Worm (Caenorhabditis elegans) whole organism, L4 larva: ENCODE data around the gene frm-8.

Source experiments
- D1046.2 ChIP-seq: fragments of 200-800 bp; sonication (Bioruptor generic); IDR thresholded peaks from 2 replicates; pipeline ENCODE4 v1.3.6; 2022; ENCODE audit warnings: missing genetic modification characterization, missing compliant biosample characterization
- F26F4.8 ChIP-seq: fragments of 200-800 bp; sonication (Bioruptor generic); conservative IDR thresholded peaks from 2 replicates; pipeline ENCODE4 v1.3.6; 2022; ENCODE audit warnings: missing genetic modification characterization, missing compliant biosample characterization
- F37D6.2 ChIP-seq: sonication (generic microtip); optimal IDR thresholded peaks from 2 replicates; lab custom pipeline; 2016; ENCODE audit warnings: mild to moderate bottlenecking, missing genetic modification characterization, missing compliant biosample characterization
- F44E2.7 ChIP-seq: fragments of 200-800 bp; sonication (Bioruptor generic); IDR thresholded peaks from 2 replicates; pipeline ENCODE4 v2.1.2; 2022; ENCODE audit warnings: missing genetic modification characterization, missing compliant biosample characterization
- R02D3.7 ChIP-seq: fragments of 150-350 bp; sonication (generic microtip); optimal IDR thresholded peaks from 3 replicates; lab custom pipeline; 2014; ENCODE audit warnings: missing biosample characterization, missing genetic modification characterization
- T26A8.4 ChIP-seq: fragments of 200-800 bp; sonication (Bioruptor generic); IDR thresholded peaks from 2 replicates; pipeline ENCODE4 v1.3.6; 2022; ENCODE audit warnings: missing genetic modification characterization, missing compliant biosample characterization
- ZK546.5 ChIP-seq, 2 experiments: sonication (generic microtip); optimal IDR thresholded peaks; 2 replicates each; lab custom pipeline; 2017; ENCODE audit warnings: missing biosample characterization in 2 of 2, missing genetic modification characterization in 2 of 2
- aha-1 ChIP-seq: fragments of 150-350 bp; peaks from one replicate; lab custom pipeline; 2014; ENCODE audit warnings: missing biosample characterization, missing genetic modification characterization
- ama-1 ChIP-seq: fragments of 150-350 bp; optimal IDR thresholded peaks from 2 replicates; lab custom pipeline; 2014; ENCODE audit warnings: inconsistent platforms, mixed read lengths
- arid-1 ChIP-seq: fragments of 200-800 bp; sonication (Bioruptor generic); conservative IDR thresholded peaks from 2 replicates; pipeline ENCODE4 v1.3.6; 2022; ENCODE audit warnings: missing genetic modification reagents, missing genetic modification characterization, missing compliant biosample characterization
- attf-4 ChIP-seq: sonication (generic microtip); optimal IDR thresholded peaks from 3 replicates; lab custom pipeline; 2017; ENCODE audit warnings: missing biosample characterization, missing genetic modification characterization
- ceh-28 ChIP-seq: fragments of 150-350 bp; optimal IDR thresholded peaks from 2 replicates; lab custom pipeline; 2014; ENCODE audit warnings: missing biosample characterization, missing genetic modification reagents, missing genetic modification characterization
- ceh-62 ChIP-seq: sonication (generic microtip); optimal IDR thresholded peaks from 2 replicates; lab custom pipeline; 2017; ENCODE audit warnings: missing biosample characterization, missing genetic modification characterization
- cey-2 ChIP-seq: sonication (generic microtip); optimal IDR thresholded peaks from 3 replicates; lab custom pipeline; 2017; ENCODE audit warnings: missing genetic modification characterization, mild to moderate bottlenecking, missing compliant biosample characterization, antibody characterized with exemption, borderline replicate concordance; ENCODE audit not compliant: insufficient read depth
- daf-12 ChIP-seq: fragments of 150-350 bp; optimal IDR thresholded peaks from 2 replicates; lab custom pipeline; 2014; ENCODE audit warnings: missing biosample characterization, missing genetic modification reagents, missing genetic modification characterization
- daf-16 ChIP-seq, 3 experiments: sonication (generic microtip); optimal IDR thresholded peaks; 2 replicates each; lab custom pipeline; 2016 to 2017; ENCODE audit warnings: missing genetic modification characterization in 3 of 3, missing genetic modification reagents in 3 of 3, mild to moderate bottlenecking in 2 of 3, missing compliant biosample characterization in 2 of 3, missing biosample characterization in 1 of 3, moderate library complexity in 1 of 3
- daf-19 ChIP-seq: fragments of 200-800 bp; sonication (Bioruptor generic); conservative IDR thresholded peaks from 2 replicates; pipeline ENCODE4 v1.3.6; 2022; ENCODE audit warnings: missing genetic modification characterization, missing compliant biosample characterization
- dmd-8 ChIP-seq: fragments of 200-800 bp; sonication (Bioruptor generic); IDR thresholded peaks from 2 replicates; pipeline ENCODE4 v1.3.6; 2022; ENCODE audit warnings: missing genetic modification characterization, missing compliant biosample characterization
- dmd-9 ChIP-seq: fragments of 200-800 bp; sonication (Bioruptor generic); IDR thresholded peaks from 2 replicates; pipeline ENCODE4 v1.3.6; 2022; ENCODE audit warnings: missing genetic modification reagents, missing genetic modification characterization, missing compliant biosample characterization
- duxl-1 ChIP-seq: sonication (generic microtip); optimal IDR thresholded peaks from 2 replicates; lab custom pipeline; 2016; ENCODE audit warnings: mild to moderate bottlenecking, missing genetic modification characterization, moderate library complexity, missing compliant biosample characterization; ENCODE audit not compliant: poor library complexity
- egl-27 ChIP-seq: sonication (generic microtip); optimal IDR thresholded peaks from 3 replicates; lab custom pipeline; 2017; ENCODE audit warnings: missing biosample characterization, missing genetic modification reagents, missing genetic modification characterization
- gei-8 ChIP-seq: fragments of 200-800 bp; sonication (Bioruptor generic); optimal IDR thresholded peaks from 2 replicates; lab custom pipeline; 2018; ENCODE audit warnings: mild to moderate bottlenecking, missing genetic modification characterization, missing compliant biosample characterization
- hif-1 ChIP-seq, 2 experiments: sonication (generic microtip); optimal IDR thresholded peaks; 2 replicates each; lab custom pipeline; 2016 to 2017; ENCODE audit warnings: missing compliant biosample characterization in 2 of 2, missing genetic modification characterization in 2 of 2, missing genetic modification reagents in 2 of 2, missing genotype in 2 of 2, mild to moderate bottlenecking in 1 of 2
- lim-7 ChIP-seq: fragments of 200-800 bp; sonication (Bioruptor generic); IDR thresholded peaks from 2 replicates; pipeline ENCODE4 v1.3.6; 2022; ENCODE audit warnings: missing genetic modification characterization, missing compliant biosample characterization
- lin-38 ChIP-seq: fragments of 200-800 bp; sonication (Bioruptor generic); IDR thresholded peaks from 2 replicates; pipeline ENCODE4 v1.3.6; 2022; ENCODE audit warnings: missing genetic modification reagents, missing genetic modification characterization, missing compliant biosample characterization
- lin-39 ChIP-seq: fragments of 150-350 bp; optimal IDR thresholded peaks from 2 replicates; lab custom pipeline; 2014; ENCODE audit warnings: missing biosample characterization, missing genetic modification reagents, missing genetic modification characterization
- lir-3 ChIP-seq: sonication (generic microtip); optimal IDR thresholded peaks from 2 replicates; lab custom pipeline; 2016; ENCODE audit warnings: mild to moderate bottlenecking, missing genetic modification characterization, missing compliant biosample characterization
- lsy-2 ChIP-seq, 2 experiments: fragments of 150-350 bp in 1 of 2; sonication (generic microtip) in 1 of 2; optimal IDR thresholded peaks; 2 replicates each; lab custom pipeline; 2014 to 2017; ENCODE audit warnings: missing biosample characterization in 2 of 2, missing genetic modification characterization in 2 of 2
- madf-9 ChIP-seq: fragments of 200-800 bp; sonication (Bioruptor generic); conservative IDR thresholded peaks from 2 replicates; pipeline ENCODE4 v1.3.6; 2022; ENCODE audit warnings: missing genetic modification reagents, missing genetic modification characterization, missing compliant biosample characterization
- mdl-1 ChIP-seq, 2 experiments: fragments of 150-350 bp in 1 of 2; sonication (generic microtip) in 1 of 2; optimal IDR thresholded peaks; 2 replicates each; lab custom pipeline; 2014 to 2017; ENCODE audit warnings: missing biosample characterization in 2 of 2, missing genetic modification characterization in 2 of 2
- mes-2 ChIP-seq: sonication (generic microtip); optimal IDR thresholded peaks from 2 replicates; lab custom pipeline; 2016; ENCODE audit warnings: missing genotype, mild to moderate bottlenecking, missing genetic modification characterization, missing compliant biosample characterization; ENCODE audit not compliant: poor library complexity, severe bottlenecking
- mxl-3 ChIP-seq: fragments of 200-800 bp; sonication (Bioruptor generic); optimal IDR thresholded peaks from 2 replicates; lab custom pipeline; 2018; ENCODE audit warnings: mild to moderate bottlenecking, missing genetic modification characterization, missing compliant biosample characterization
- nhr-10 ChIP-seq: fragments of 150-350 bp; optimal IDR thresholded peaks from 2 replicates; lab custom pipeline; 2014; ENCODE audit warnings: missing biosample characterization, missing genetic modification characterization
- nhr-102 ChIP-seq: sonication (generic microtip); optimal IDR thresholded peaks from 2 replicates; lab custom pipeline; 2016; ENCODE audit warnings: mild to moderate bottlenecking, missing genetic modification characterization, moderate library complexity, missing compliant biosample characterization
- nhr-111 ChIP-seq: fragments of 200-800 bp; sonication (Bioruptor generic); optimal IDR thresholded peaks from 2 replicates; lab custom pipeline; 2018; ENCODE audit warnings: mild to moderate bottlenecking, missing genetic modification characterization, missing compliant biosample characterization
- nhr-25 ChIP-seq: sonication (generic microtip); optimal IDR thresholded peaks from 2 replicates; lab custom pipeline; 2017; ENCODE audit warnings: missing genetic modification characterization, mild to moderate bottlenecking, missing compliant biosample characterization, antibody characterized with exemption, moderate library complexity, borderline replicate concordance; ENCODE audit not compliant: insufficient read depth
- nhr-41 ChIP-seq: fragments of 200-800 bp; sonication (Bioruptor generic); IDR thresholded peaks from 2 replicates; pipeline ENCODE4 v1.3.6; 2022; ENCODE audit warnings: missing genetic modification reagents, missing genetic modification characterization, missing compliant biosample characterization
- nhr-42 ChIP-seq: fragments of 200-800 bp; sonication (Bioruptor generic); IDR thresholded peaks from 2 replicates; pipeline ENCODE4 v1.3.6; 2022; ENCODE audit warnings: missing genetic modification characterization, missing compliant biosample characterization
- nhr-77 ChIP-seq: fragments of 150-350 bp; optimal IDR thresholded peaks from 2 replicates; lab custom pipeline; 2014; ENCODE audit warnings: missing biosample characterization, missing genetic modification characterization
- php-3 ChIP-seq: fragments of 200-800 bp; sonication (Bioruptor generic); IDR thresholded peaks from 2 replicates; pipeline ENCODE4 v1.3.6; 2022; ENCODE audit warnings: missing genetic modification reagents, missing genetic modification characterization, missing compliant biosample characterization
- rbr-2 ChIP-seq: sonication (generic microtip); optimal IDR thresholded peaks from 2 replicates; lab custom pipeline; 2016; ENCODE audit warnings: missing genotype, missing genetic modification characterization, missing compliant biosample characterization
- saeg-2 ChIP-seq: fragments of 200-800 bp; sonication (Bioruptor generic); IDR thresholded peaks from 2 replicates; pipeline ENCODE4 v1.3.6; 2022; ENCODE audit warnings: missing genetic modification reagents, missing genetic modification characterization, missing compliant biosample characterization
- spr-3 ChIP-seq: fragments of 200-800 bp; sonication (Bioruptor generic); optimal IDR thresholded peaks from 2 replicates; lab custom pipeline; 2018; ENCODE audit warnings: mild to moderate bottlenecking, missing genetic modification characterization, missing compliant biosample characterization
- tag-97 ChIP-seq: fragments of 200-800 bp; sonication (Bioruptor generic); IDR thresholded peaks from 2 replicates; pipeline ENCODE4 v1.3.6; 2022; ENCODE audit warnings: missing genetic modification characterization, missing compliant biosample characterization
- unc-39 ChIP-seq: sonication (generic microtip); optimal IDR thresholded peaks from 2 replicates; lab custom pipeline; 2017; ENCODE audit warnings: missing biosample characterization, missing genetic modification characterization
- zag-1 ChIP-seq: fragments of 150-350 bp; optimal IDR thresholded peaks from 2 replicates; lab custom pipeline; 2014; ENCODE audit warnings: missing biosample characterization, missing genetic modification characterization
- zip-2 ChIP-seq: fragments of 150-350 bp; optimal IDR thresholded peaks from 2 replicates; lab custom pipeline; 2014; ENCODE audit warnings: missing biosample characterization, missing genetic modification characterization
- ztf-11 ChIP-seq: fragments of 150-350 bp; optimal IDR thresholded peaks from 2 replicates; lab custom pipeline; 2014; ENCODE audit warnings: missing biosample characterization, missing genetic modification characterization

The frm-8 gene

DNA sequence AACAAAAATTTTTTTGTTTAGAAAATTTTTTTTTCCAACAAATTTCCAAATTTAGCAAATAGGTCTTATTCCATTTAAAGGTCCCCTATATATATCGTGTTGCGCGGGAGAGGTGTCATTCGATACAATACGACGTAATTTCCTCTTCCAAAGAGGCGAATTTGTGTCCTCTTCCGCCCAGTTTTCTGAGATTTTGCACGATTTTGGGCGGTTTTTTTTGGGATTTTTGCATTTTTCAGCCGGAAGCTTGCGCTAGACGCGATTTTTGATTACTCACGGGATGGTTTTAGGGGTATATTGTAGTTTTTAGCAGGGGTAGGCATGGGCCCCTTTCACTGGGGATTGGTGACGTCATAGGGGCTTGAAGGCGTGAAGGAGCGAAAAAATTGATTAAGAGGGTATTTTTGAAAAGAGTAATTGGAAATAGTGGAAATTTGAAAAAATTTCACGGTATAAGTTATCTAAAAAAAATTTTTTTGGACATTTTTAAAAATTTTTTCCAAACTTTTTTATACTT is 31.7 kb upstream of the frm-8 start, which contains the start of gene Y53G8AL.4:
Y53G8AL.4 (minus strand) TSS at position 51 of the 517 bp plus-strand sequence.
- TF ChIP-seq aha-1 (tag; lab: Kevin White, UChicago) (peak; percentile 66), hif-1 (tag; optimal IDR thresholded peaks at IDR 0.05; lab: Kevin White, UChicago) (no peak), nhr-10 (tag; lab: Kevin White, UChicago) (no peak), nhr-25 (tag; lab: Kevin White, UChicago) (no peak), ztf-11 (tag; lab: Kevin White, UChicago) (no peak)

DNA sequence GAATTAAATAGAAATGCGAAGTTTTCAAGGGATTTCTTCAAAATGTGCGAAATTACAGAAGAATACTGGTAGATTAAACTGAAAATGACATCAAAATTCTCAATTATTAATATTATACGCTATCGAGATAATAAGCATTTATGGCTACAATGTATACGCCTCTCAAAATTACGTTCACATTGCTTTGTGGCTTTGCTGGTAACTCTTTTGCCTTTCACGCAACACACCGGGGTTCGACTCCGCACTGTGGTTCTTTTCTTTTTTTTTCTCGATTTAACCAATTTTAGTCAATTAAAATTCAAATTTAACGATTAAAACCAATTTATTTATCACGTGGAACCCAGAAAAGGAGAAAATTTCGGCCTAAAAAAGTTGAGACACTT is 30.1 kb upstream of the frm-8 start:
- TF ChIP-seq gei-8 (peak; percentile 61), dmd-8 (GFP tag; lab: Robert Waterston, UW) (peak; percentile 85), arid-1 (GFP tag; lab: Robert Waterston, UW) (peak; percentile 74), mes-2 (tag; lab: Kevin White, UChicago) (peak; percentile 66), F44E2.7 (peak; percentile 89), php-3 (GFP tag; lab: Robert Waterston, UW) (peak; percentile 60), zag-1 (tag; lab: Kevin White, UChicago) (no peak), ceh-62 (tag; lab: Kevin White, UChicago) (no peak), cey-2 (tag; lab: Kevin White, UChicago) (no peak), spr-3 (GFP tag; lab: Kevin White, UChicago) (no peak), nhr-10 (tag; lab: Kevin White, UChicago) (no peak), nhr-77 (tag; lab: Kevin White, UChicago) (no peak), ztf-11 (tag; lab: Kevin White, UChicago) (no peak), duxl-1 (tag; lab: Kevin White, UChicago) (peak; percentile 41), ama-1 (lab: Kevin White, UChicago) (no peak), zip-2 (tag; lab: Kevin White, UChicago) (no peak), daf-16 (GFP tag; optimal IDR thresholded peaks at IDR 0.05; lab: Kevin White, UChicago) (peak; percentile 25 to 74), daf-16 (tag; optimal IDR thresholded peaks at IDR 0.05; lab: Kevin White, UChicago) (peak; percentile 46), T26A8.4 (GFP tag; lab: Robert Waterston, UW) (peak; percentile 74), mxl-3 (GFP tag; lab: Kevin White, UChicago) (no peak), ZK546.5 (tag; optimal IDR thresholded peaks at IDR 0.05; lab: Kevin White, UChicago) (no peak), lir-3 (tag; lab: Kevin White, UChicago) (peak; percentile 52), nhr-41 (GFP tag; lab: Robert Waterston, UW) (peak; percentile 47; the same call in 1 of the 2 replicates), daf-12 (tag; lab: Kevin White, UChicago) (no peak), D1046.2 (GFP tag; lab: Robert Waterston, UW) (peak; percentile 84), dmd-9 (GFP tag; lab: Robert Waterston, UW) (0 out of 2 replicates have a peak, but pooled peaks have one; percentile 19), egl-27 (tag; lab: Kevin White, UChicago) (no peak), lsy-2 (tag; optimal IDR thresholded peaks at IDR 0.05; lab: Kevin White, UChicago) (no peak), lin-38 (GFP tag; lab: Robert Waterston, UW) (peak; percentile 75), madf-9 (GFP tag; lab: Robert Waterston, UW) (peak; percentile 83), F26F4.8 (GFP tag; lab: Robert Waterston, UW) (peak; percentile 80), mdl-1 (tag; optimal IDR thresholded peaks at IDR 0.05; lab: Kevin White, UChicago) (no peak), saeg-2 (GFP tag; lab: Robert Waterston, UW) (0 out of 2 replicates have a peak, but pooled peaks have one; percentile 38), ceh-28 (no peak), daf-19 (GFP tag; lab: Robert Waterston, UW) (0 out of 2 replicates have a peak, but pooled peaks have one; percentile 54), nhr-102 (tag; lab: Kevin White, UChicago) (peak; percentile 54), lim-7 (peak; percentile 93), R02D3.7 (tag; lab: Kevin White, UChicago) (no peak), unc-39 (no peak), lin-39 (no peak), tag-97 (GFP tag; lab: Robert Waterston, UW) (no peak), F37D6.2 (tag; lab: Kevin White, UChicago) (no peak), attf-4 (no peak), nhr-42 (GFP tag; lab: Robert Waterston, UW) (no peak), nhr-111 (GFP tag; lab: Kevin White, UChicago) (no peak), rbr-2 (tag; lab: Kevin White, UChicago) (no peak)
